Fruit fly (Drosophila melanogaster) whole organism, prepupa: ENCODE measurements around the gene Chchd2.

ENCODE experiments used
- Blimp-1 ChIP-seq: fragments of 200-800 bp; sonication (Bioruptor generic); optimal IDR thresholded peaks from 3 replicates; lab custom pipeline; 2017; ENCODE audit warnings: missing biosample characterization, missing genetic modification characterization, mild to moderate bottlenecking, moderate library complexity, missing genetic modification reagents
- CG10631 ChIP-seq: fragments of 200-800 bp; sonication (Bioruptor generic); optimal IDR thresholded peaks from 2 replicates; lab custom pipeline; 2016; ENCODE audit warnings: missing biosample characterization, missing genetic modification characterization
- CG11294 ChIP-seq: fragments of 200-800 bp; sonication (Bioruptor generic); IDR thresholded peaks from 2 replicates; pipeline ENCODE4 v1.3.6; 2022; ENCODE audit warnings: missing biosample characterization, missing genetic modification characterization
- CG11762 ChIP-seq: fragments of 200-800 bp; sonication (Bioruptor generic); optimal IDR thresholded peaks from 3 replicates; lab custom pipeline; 2016; ENCODE audit warnings: missing biosample characterization, missing genetic modification characterization; ENCODE audit not compliant: insufficient read depth
- CG11902 ChIP-seq: fragments of 200-800 bp; sonication (Bioruptor generic); optimal IDR thresholded peaks from 3 replicates; lab custom pipeline; 2016; ENCODE audit warnings: missing biosample characterization, missing genetic modification characterization
- CG1621 ChIP-seq: fragments of 200-800 bp; sonication (Bioruptor generic); optimal IDR thresholded peaks from 3 replicates; lab custom pipeline; 2018; ENCODE audit warnings: missing biosample characterization, mild to moderate bottlenecking, missing genetic modification characterization
- CG16779 ChIP-seq: fragments of 200-800 bp; sonication (Bioruptor generic); optimal IDR thresholded peaks from 3 replicates; lab custom pipeline; 2017; ENCODE audit warnings: missing biosample characterization, mild to moderate bottlenecking, missing genetic modification characterization
- CG3032 ChIP-seq: fragments of 200-800 bp; optimal IDR thresholded peaks from 2 replicates; lab custom pipeline; 2019; ENCODE audit warnings: missing biosample characterization, mild to moderate bottlenecking, missing genetic modification characterization, moderate library complexity
- CG31627 ChIP-seq: fragments of 200-800 bp; sonication (Bioruptor generic); optimal IDR thresholded peaks from 3 replicates; lab custom pipeline; 2016; ENCODE audit warnings: missing biosample characterization, missing genetic modification characterization
- CG32006 ChIP-seq: fragments of 200-800 bp; sonication (Bioruptor generic); optimal IDR thresholded peaks from 3 replicates; lab custom pipeline; 2017; ENCODE audit warnings: missing biosample characterization, mild to moderate bottlenecking, missing genetic modification characterization
- CG34406 ChIP-seq: fragments of 200-800 bp; sonication (Bioruptor generic); optimal IDR thresholded peaks from 3 replicates; lab custom pipeline; 2016; ENCODE audit warnings: missing biosample characterization, missing genetic modification characterization
- CG3919 ChIP-seq: fragments of 200-800 bp; sonication (Bioruptor generic); optimal IDR thresholded peaks from 3 replicates; lab custom pipeline; 2016; ENCODE audit warnings: missing biosample characterization, missing genetic modification characterization
- CG4318 ChIP-seq: fragments of 200-800 bp; sonication (Bioruptor generic); optimal IDR thresholded peaks from 3 replicates; lab custom pipeline; 2017; ENCODE audit warnings: missing biosample characterization, mild to moderate bottlenecking, missing genetic modification characterization
- CG6163 ChIP-seq: fragments of 200-800 bp; sonication (Bioruptor generic); IDR thresholded peaks from 3 replicates; pipeline ENCODE4 v1.3.6; 2022; ENCODE audit warnings: missing biosample characterization, missing genetic modification characterization
- CG6792 ChIP-seq: fragments of 200-800 bp; sonication (Bioruptor generic); optimal IDR thresholded peaks from 3 replicates; lab custom pipeline; 2016; ENCODE audit warnings: missing biosample characterization, missing genetic modification characterization
- CG6854 ChIP-seq: fragments of 200-800 bp; sonication (Bioruptor generic); optimal IDR thresholded peaks from 2 replicates; lab custom pipeline; 2017; ENCODE audit warnings: missing biosample characterization, mild to moderate bottlenecking, missing genetic modification characterization
- CG7368 ChIP-seq: fragments of 200-800 bp; sonication (Bioruptor generic); optimal IDR thresholded peaks from 3 replicates; lab custom pipeline; 2016; ENCODE audit warnings: missing biosample characterization, missing genetic modification characterization
- CG8119 ChIP-seq: fragments of 200-800 bp; sonication (Bioruptor generic); IDR thresholded peaks from 3 replicates; pipeline ENCODE4 v1.3.6; 2022; ENCODE audit warnings: missing biosample characterization, missing genetic modification characterization
- CG8319 ChIP-seq: fragments of 200-800 bp; sonication (Bioruptor generic); optimal IDR thresholded peaks from 3 replicates; lab custom pipeline; 2016; ENCODE audit warnings: missing biosample characterization, missing genetic modification characterization
- CG8632 ChIP-seq: fragments of 200-800 bp; sonication (Bioruptor generic); optimal IDR thresholded peaks from 3 replicates; lab custom pipeline; 2016; ENCODE audit warnings: missing biosample characterization, missing genetic modification characterization
- Eip75B ChIP-seq: fragments of 200-800 bp; sonication (Bioruptor generic); optimal IDR thresholded peaks from 3 replicates; lab custom pipeline; 2016; ENCODE audit warnings: missing biosample characterization, missing genetic modification characterization
- Eip78C ChIP-seq: fragments of 200-800 bp; sonication (Bioruptor generic); peaks from one replicate; lab custom pipeline; 2016; ENCODE audit warnings: missing biosample characterization, missing genetic modification characterization
- Ets21C ChIP-seq: fragments of 200-800 bp; sonication (Bioruptor generic); optimal IDR thresholded peaks from 3 replicates; lab custom pipeline; 2016; ENCODE audit warnings: missing biosample characterization, missing genetic modification characterization
- Ets96B ChIP-seq: fragments of 200-800 bp; optimal IDR thresholded peaks from 2 replicates; lab custom pipeline; 2019; ENCODE audit warnings: missing biosample characterization, mild to moderate bottlenecking, missing genetic modification characterization, moderate library complexity
- Hr39 ChIP-seq: fragments of 200-800 bp; sonication (Bioruptor generic); optimal IDR thresholded peaks from 2 replicates; lab custom pipeline; 2016; ENCODE audit warnings: missing biosample characterization, missing genetic modification characterization
- Lpt ChIP-seq: fragments of 200-800 bp; sonication (Bioruptor generic); optimal IDR thresholded peaks from 3 replicates; lab custom pipeline; 2016; ENCODE audit warnings: missing biosample characterization, missing genetic modification characterization
- Met ChIP-seq: fragments of 200-800 bp; sonication (Bioruptor generic); optimal IDR thresholded peaks from 3 replicates; lab custom pipeline; 2016; ENCODE audit warnings: missing biosample characterization, missing genetic modification characterization
- OdsH ChIP-seq: fragments of 200-800 bp; sonication (Bioruptor generic); optimal IDR thresholded peaks from 3 replicates; lab custom pipeline; 2016; ENCODE audit warnings: missing biosample characterization, missing genetic modification characterization
- Smox ChIP-seq: fragments of 200-800 bp; sonication (Bioruptor generic); optimal IDR thresholded peaks from 3 replicates; lab custom pipeline; 2016; ENCODE audit warnings: missing biosample characterization, missing genetic modification characterization
- Sox14 ChIP-seq: fragments of 200-800 bp; sonication (Bioruptor generic); optimal IDR thresholded peaks from 3 replicates; lab custom pipeline; 2016; ENCODE audit warnings: missing biosample characterization, missing genetic modification characterization
- achi ChIP-seq: fragments of 200-800 bp; sonication (Bioruptor generic); optimal IDR thresholded peaks from 3 replicates; lab custom pipeline; 2016; ENCODE audit warnings: missing biosample characterization, missing genetic modification characterization
- dac ChIP-seq: fragments of 200-800 bp; sonication (Bioruptor generic); optimal IDR thresholded peaks from 2 replicates; lab custom pipeline; 2017; ENCODE audit warnings: missing biosample characterization, mild to moderate bottlenecking, missing genetic modification characterization
- dsx ChIP-seq: fragments of 200-800 bp; optimal IDR thresholded peaks from 3 replicates; lab custom pipeline; 2019; ENCODE audit warnings: missing biosample characterization, mild to moderate bottlenecking, missing genetic modification characterization, moderate library complexity; ENCODE audit not compliant: poor library complexity, severe bottlenecking
- eg ChIP-seq: fragments of 200-800 bp; sonication (Bioruptor generic); IDR thresholded peaks from 3 replicates; pipeline ENCODE4 v1.3.6; 2022; ENCODE audit warnings: missing biosample characterization, missing genetic modification characterization
- esn ChIP-seq: fragments of 200-800 bp; sonication (Bioruptor generic); optimal IDR thresholded peaks from 2 replicates; lab custom pipeline; 2016; ENCODE audit warnings: missing biosample characterization, mild to moderate bottlenecking, missing genetic modification characterization, moderate library complexity
- fkh ChIP-seq: fragments of 200-800 bp; sonication (Bioruptor generic); optimal IDR thresholded peaks from 3 replicates; lab custom pipeline; 2017; ENCODE audit warnings: missing biosample characterization, mild to moderate bottlenecking, missing genetic modification characterization, moderate library complexity
- lz ChIP-seq: fragments of 200-800 bp; sonication (Bioruptor generic); optimal IDR thresholded peaks from 3 replicates; lab custom pipeline; 2016; ENCODE audit warnings: missing biosample characterization, missing genetic modification characterization
- net ChIP-seq: fragments of 200-800 bp; sonication (Bioruptor generic); optimal IDR thresholded peaks from 3 replicates; lab custom pipeline; 2016; ENCODE audit warnings: missing biosample characterization, missing genetic modification characterization
- pdm3 ChIP-seq: fragments of 200-800 bp; sonication (Bioruptor generic); optimal IDR thresholded peaks from 3 replicates; lab custom pipeline; 2016; ENCODE audit warnings: missing biosample characterization, missing genetic modification characterization
- spab ChIP-seq: fragments of 200-800 bp; sonication (Bioruptor generic); optimal IDR thresholded peaks from 2 replicates; lab custom pipeline; 2017; ENCODE audit warnings: missing biosample characterization, mild to moderate bottlenecking, missing genetic modification characterization, missing genetic modification reagents
- ss ChIP-seq, 2 experiments: fragments of 200-800 bp; sonication (Bioruptor generic); optimal IDR thresholded peaks; 2 replicates in 1 of 2; 3 replicates in 1 of 2; lab custom pipeline; 2017 to 2018; ENCODE audit warnings: mild to moderate bottlenecking in 2 of 2, missing biosample characterization in 2 of 2, missing genetic modification characterization in 2 of 2, moderate library complexity in 1 of 2
- svp ChIP-seq: fragments of 200-800 bp; sonication (Bioruptor generic); peaks from one replicate; lab custom pipeline; 2016; ENCODE audit warnings: missing biosample characterization, missing genetic modification characterization
- topi ChIP-seq: fragments of 200-800 bp; sonication (Bioruptor generic); optimal IDR thresholded peaks from 3 replicates; lab custom pipeline; 2016; ENCODE audit warnings: missing biosample characterization, missing genetic modification characterization
- vri ChIP-seq: fragments of 200-800 bp; sonication (Bioruptor generic); optimal IDR thresholded peaks from 3 replicates; lab custom pipeline; 2016; ENCODE audit warnings: missing biosample characterization, mild to moderate bottlenecking, missing genetic modification characterization

Chchd2 gene

DNA sequence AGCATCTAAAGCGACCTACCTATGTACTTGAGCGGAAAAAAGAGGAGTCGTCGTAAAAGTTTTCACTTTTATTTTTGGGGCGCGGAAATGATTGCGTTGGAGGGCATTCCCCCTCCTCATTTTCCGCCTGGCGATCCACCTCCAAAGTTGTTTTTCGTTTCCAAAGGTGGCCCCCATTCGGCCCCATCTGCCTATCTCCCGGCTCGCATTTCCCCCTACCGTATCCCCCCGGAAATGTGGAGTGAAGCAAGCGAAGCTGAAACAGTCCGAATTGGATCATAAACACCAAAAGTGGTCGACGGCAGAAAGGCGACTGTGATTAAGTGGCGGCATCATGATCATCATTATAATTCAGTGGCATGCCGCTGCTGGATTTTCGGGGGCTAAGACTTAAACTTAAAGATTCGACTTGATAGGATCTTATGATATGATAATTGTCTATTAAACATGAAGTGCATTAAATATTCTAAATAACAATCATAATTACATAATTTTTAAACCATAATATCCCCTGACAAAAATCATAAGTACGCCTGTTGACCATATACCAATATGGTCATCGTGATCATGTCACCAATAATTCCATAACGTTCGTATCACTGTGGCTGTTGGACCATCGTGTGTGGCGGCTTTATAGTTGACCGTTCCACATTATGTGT lies 25.1 kb upstream of the Chchd2 start (continued):
- peak; percentile 14 for TF ChIP-seq CG16779
- peak; percentile 48 for TF ChIP-seq CG31627 (GFP tag; lab: Kevin White, UChicago)
- TF ChIP-seq dsx (GFP tag; lab: Kevin White, UChicago) = no peak
- TF ChIP-seq svp (GFP tag; lab: Kevin White, UChicago) = peak; percentile 92
- peak; percentile 24 for TF ChIP-seq CG3032 (tag; lab: Kevin White, UChicago)
- peak; percentile 69 for TF ChIP-seq eg (GFP tag; lab: Robert Waterston, UW)
- peak; percentile 52 for TF ChIP-seq CG3919 (GFP tag; lab: Kevin White, UChicago)
- peak; percentile 64 for TF ChIP-seq CG34406 (GFP tag; lab: Kevin White, UChicago)
- peak; percentile 58 for TF ChIP-seq OdsH (GFP tag; lab: Kevin White, UChicago)
- peak; percentile 60 for TF ChIP-seq Smox (GFP tag; lab: Kevin White, UChicago)
- TF ChIP-seq CG8119 = peak; percentile 38; the same call in 1 of the 3 replicates
- TF ChIP-seq lz = peak; percentile 68
- peak; percentile 77 for TF ChIP-seq pdm3 (GFP tag; lab: Kevin White, UChicago)
- TF ChIP-seq achi (GFP tag; lab: Kevin White, UChicago) = peak; percentile 50

DNA sequence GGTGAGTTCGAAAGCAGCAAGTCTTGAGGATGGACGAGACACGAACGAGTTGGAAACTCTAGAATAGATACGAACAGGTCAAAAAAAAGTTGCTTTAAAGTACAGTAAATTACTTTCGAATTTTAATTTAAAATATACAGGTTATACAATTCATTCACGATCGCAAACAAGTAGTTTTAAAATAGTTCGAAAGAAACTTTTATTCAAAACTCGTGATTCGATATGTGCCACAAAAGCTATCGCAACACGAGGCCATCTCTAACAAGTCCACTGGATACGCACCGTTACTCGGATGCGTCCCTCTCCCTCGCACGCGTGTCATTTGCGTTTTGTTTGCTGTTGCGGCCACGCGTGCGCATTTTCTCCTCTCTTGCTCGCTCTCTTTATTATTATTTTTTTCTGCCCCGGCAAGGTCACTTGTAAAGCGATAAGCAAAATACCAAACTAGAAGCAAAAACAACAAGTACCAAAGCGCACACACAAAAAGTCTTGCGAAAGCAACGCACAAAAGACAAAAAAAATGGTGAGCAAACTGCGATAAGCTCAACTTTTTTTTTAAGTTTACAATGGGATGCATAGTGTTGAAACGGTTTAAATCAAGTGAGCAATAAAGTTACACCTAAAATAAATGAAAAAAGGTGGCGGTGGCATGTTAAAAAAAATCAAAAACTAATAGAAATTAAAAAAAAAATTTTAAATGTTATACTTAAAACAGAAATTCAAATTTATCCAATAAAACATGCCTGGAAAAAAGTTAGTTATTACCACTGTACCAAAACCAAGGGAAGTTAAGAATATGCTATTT lies 23.6 kb upstream of the Chchd2 start:
- TF ChIP-seq CG34406 (GFP tag; lab: Kevin White, UChicago) = peak; percentile 20
- TF ChIP-seq eg (GFP tag; lab: Robert Waterston, UW) = no peak; the same call in 2 of the 3 replicates
- TF ChIP-seq Lpt = no peak
- peak; percentile 19 for TF ChIP-seq spab
- TF ChIP-seq CG31627 (GFP tag; lab: Kevin White, UChicago) = no peak
- TF ChIP-seq CG11294 (GFP tag; lab: Robert Waterston, UW) = no peak
- no peak for TF ChIP-seq Hr39
- no peak for TF ChIP-seq CG8319 (GFP tag; lab: Kevin White, UChicago)
- peak; percentile 32; the same call in 1 of the 3 replicates for TF ChIP-seq CG8119
- TF ChIP-seq CG8632 (GFP tag; lab: Kevin White, UChicago) = peak; percentile 10
- peak; percentile 8 for TF ChIP-seq dsx (GFP tag; lab: Kevin White, UChicago)
- peak; percentile 41 for TF ChIP-seq CG16779
- TF ChIP-seq CG1621 = no peak
- peak; percentile 15 for TF ChIP-seq Ets21C (GFP tag; lab: Kevin White, UChicago)
- TF ChIP-seq topi = peak; percentile 45
- peak; percentile 11 for TF ChIP-seq Met (GFP tag; lab: Kevin White, UChicago)
- TF ChIP-seq Smox (GFP tag; lab: Kevin White, UChicago) = peak; percentile 15
- TF ChIP-seq CG11762 = peak; percentile 10
- peak; percentile 15 for TF ChIP-seq CG6792 (GFP tag; lab: Kevin White, UChicago)
- TF ChIP-seq dac (GFP tag; lab: Kevin White, UChicago) = no peak
- peak; percentile 43 for TF ChIP-seq CG3032 (tag; lab: Kevin White, UChicago)
- peak; percentile 67 to 71 for TF ChIP-seq ss (GFP tag; optimal IDR thresholded peaks at IDR 0.05; lab: Kevin White, UChicago)
- TF ChIP-seq CG32006 (GFP tag; lab: Kevin White, UChicago) = peak; percentile 29
- TF ChIP-seq CG3919 (GFP tag; lab: Kevin White, UChicago) = peak; percentile 29
- TF ChIP-seq CG4318 (GFP tag; lab: Kevin White, UChicago) = no peak
- no peak for TF ChIP-seq Sox14 (GFP tag; lab: Kevin White, UChicago)
- no peak for TF ChIP-seq vri (GFP tag; lab: Kevin White, UChicago)
- TF ChIP-seq CG6854 (GFP tag; lab: Kevin White, UChicago) = no peak
- no peak for TF ChIP-seq pdm3 (GFP tag; lab: Kevin White, UChicago)
- peak; percentile 87 for TF ChIP-seq Eip78C (GFP tag; lab: Kevin White, UChicago)
- TF ChIP-seq achi (GFP tag; lab: Kevin White, UChicago) = no peak
- peak; percentile 58 for TF ChIP-seq Ets96B
- TF ChIP-seq CG10631 (GFP tag; lab: Kevin White, UChicago) = peak; percentile 2
- TF ChIP-seq svp (GFP tag; lab: Kevin White, UChicago) = peak; percentile 85
- peak; percentile 47; the same call in 1 of the 3 replicates for TF ChIP-seq CG6163 (GFP tag; lab: Robert Waterston, UW)
- TF ChIP-seq net (GFP tag; lab: Kevin White, UChicago) = peak; percentile 38
- TF ChIP-seq CG11902 (GFP tag; lab: Kevin White, UChicago) = peak; percentile 13
- peak; percentile 24 for TF ChIP-seq Eip75B (GFP tag; lab: Kevin White, UChicago)
- no peak for TF ChIP-seq Blimp-1 (GFP tag; lab: Kevin White, UChicago)
- TF ChIP-seq CG7368 = peak; percentile 9
- peak; percentile 69 for TF ChIP-seq fkh
- TF ChIP-seq esn (GFP tag; lab: Kevin White, UChicago) = peak; percentile 44
